Worm (Caenorhabditis elegans): ENCODE results near the gene F19B10.2.
A peak's percentile ranks its signal among the peaks of the same experiment; 100 is the strongest.

F19B10.2 gene

ce11 chrII:3670956-3671355, 4.3 kb upstream of the F19B10.2 start, which contains the start of gene srx-98:
Gene srx-98 (minus strand): TSS chrII:3671056.
- TF ChIP-seq him-1 (tag; optimal IDR thresholded peaks at IDR 0.05) (no peak), dao-5 (tag; optimal IDR thresholded peaks at IDR 0.05) (no peak), W03F9.2 (tag; optimal IDR thresholded peaks at IDR 0.05) (no peak)

ce11 chrII:3673493-3673892, 1.8 kb upstream of the F19B10.2 start, which contains the start of gene sea-1:
Gene sea-1 (minus strand): TSS chrII:3673593.
- TF ChIP-seq him-1 (tag; optimal IDR thresholded peaks at IDR 0.05) (no peak), dao-5 (tag; optimal IDR thresholded peaks at IDR 0.05) (no peak), W03F9.2 (tag; optimal IDR thresholded peaks at IDR 0.05) (no peak)

ce11 chrII:3678978-3679377, 3.7 kb downstream of the F19B10.2 start:
- TF ChIP-seq dao-5 (tag; optimal IDR thresholded peaks at IDR 0.05) (no peak), him-1 (tag; optimal IDR thresholded peaks at IDR 0.05) (no peak), W03F9.2 (tag; optimal IDR thresholded peaks at IDR 0.05) (no peak)

ce11 chrII:3680366-3680765, 5.1 kb downstream of the F19B10.2 start:
- TF ChIP-seq him-1 (tag; optimal IDR thresholded peaks at IDR 0.05) (no peak), W03F9.2 (tag; optimal IDR thresholded peaks at IDR 0.05) (no peak), dao-5 (tag; optimal IDR thresholded peaks at IDR 0.05) (no peak)

- TF ChIP-seq him-1 (tag; optimal IDR thresholded peaks at IDR 0.05) (no peak), dao-5 (tag; optimal IDR thresholded peaks at IDR 0.05) (no peak), W03F9.2 (tag; optimal IDR thresholded peaks at IDR 0.05) (no peak)
Observed at ce11 chrII:3681365-3682083, 6.2 kb downstream of the F19B10.2 start, which contains the start of gene F19B10.10. Gene F19B10.10 (minus strand): TSS chrII:3681415.

- TF ChIP-seq him-1 (tag; optimal IDR thresholded peaks at IDR 0.05) (no peak), W03F9.2 (tag; optimal IDR thresholded peaks at IDR 0.05) (peak; percentile 67)
Observed at ce11 chrII:3682770-3683234, 7.5 kb downstream of the F19B10.2 start, which contains the start of gene F19B10.1. Gene F19B10.1 (plus strand): TSS chrII:3683184.

ce11 chrII:3684487-3685067, 9.3 kb downstream of the F19B10.2 start:
- TF ChIP-seq him-1 (tag; optimal IDR thresholded peaks at IDR 0.05) (no peak), dao-5 (tag; optimal IDR thresholded peaks at IDR 0.05) (no peak), W03F9.2 (tag; optimal IDR thresholded peaks at IDR 0.05) (no peak)

ce11 chrII:3688333-3688732, 13.1 kb downstream of the F19B10.2 start, which contains the start of gene ifas-1:
Gene ifas-1 (minus strand): TSS chrII:3688719.
- no peak for TF ChIP-seq dao-5 (tag; optimal IDR thresholded peaks at IDR 0.05)
- no peak for TF ChIP-seq him-1 (tag; optimal IDR thresholded peaks at IDR 0.05)

- TF ChIP-seq him-1 (tag; optimal IDR thresholded peaks at IDR 0.05) (no peak), W03F9.2 (tag; optimal IDR thresholded peaks at IDR 0.05) (no peak), dao-5 (tag; optimal IDR thresholded peaks at IDR 0.05) (no peak)
Observed at ce11 chrII:3690646-3691045, 15.4 kb downstream of the F19B10.2 start, which contains the start of gene srx-101. Gene srx-101 (minus strand): TSS chrII:3690746.

- TF ChIP-seq W03F9.2 (tag; optimal IDR thresholded peaks at IDR 0.05) (no peak), dao-5 (tag; optimal IDR thresholded peaks at IDR 0.05) (no peak), him-1 (tag; optimal IDR thresholded peaks at IDR 0.05) (no peak)
Observed at ce11 chrII:3694664-3695063, 19.4 kb downstream of the F19B10.2 start, which contains the start of gene srx-102. Gene srx-102 (minus strand): TSS chrII:3694764.

ce11 chrII:3699591-3699990, 24.3 kb downstream of the F19B10.2 start, which contains the start of gene srx-104:
Gene srx-104 (minus strand): TSS chrII:3699691.
- TF ChIP-seq W03F9.2 (tag; optimal IDR thresholded peaks at IDR 0.05) (no peak), dao-5 (tag; optimal IDR thresholded peaks at IDR 0.05) (no peak), him-1 (tag; optimal IDR thresholded peaks at IDR 0.05) (no peak)

ce11 chrII:3701305-3701704, 26.0 kb downstream of the F19B10.2 start, which contains the start of gene srx-105:
Gene srx-105 (minus strand): TSS chrII:3701405.
- TF ChIP-seq W03F9.2 (tag; optimal IDR thresholded peaks at IDR 0.05) (no peak), dao-5 (tag; optimal IDR thresholded peaks at IDR 0.05) (no peak), him-1 (tag; optimal IDR thresholded peaks at IDR 0.05) (no peak)

- no peak for TF ChIP-seq him-1 (tag; optimal IDR thresholded peaks at IDR 0.05)
- no peak for TF ChIP-seq W03F9.2 (tag; optimal IDR thresholded peaks at IDR 0.05)
- TF ChIP-seq dao-5 (tag; optimal IDR thresholded peaks at IDR 0.05), result no peak
Observed at ce11 chrII:3705320-3705719, 30.0 kb downstream of the F19B10.2 start, which contains the start of gene srx-108. Gene srx-108 (plus strand): TSS chrII:3705620.

- TF ChIP-seq dao-5 (tag; optimal IDR thresholded peaks at IDR 0.05) (no peak), him-1 (tag; optimal IDR thresholded peaks at IDR 0.05) (no peak), W03F9.2 (tag; optimal IDR thresholded peaks at IDR 0.05) (no peak)
Observed at ce11 chrII:3709255-3709654, 34.0 kb downstream of the F19B10.2 start, which contains the start of gene srx-110. Gene srx-110 (plus strand): TSS chrII:3709555.

Measured in whole organism, L4/young adult.